Fruit fly (Drosophila melanogaster): ENCODE measurements around the gene cona.

dm6 chr3R:18355781-18356180 is 29.8 kb upstream of the cona start:
- no peak for TF ChIP-seq Hr96 (GFP tag; optimal IDR thresholded peaks at IDR 0.05)
- TF ChIP-seq CG33017 (tag; optimal IDR thresholded peaks at IDR 0.05): no peak
- TF ChIP-seq CG14711 (tag; optimal IDR thresholded peaks at IDR 0.05): no peak
- no peak for TF ChIP-seq CG1620 (GFP tag; optimal IDR thresholded peaks at IDR 0.05)
- TF ChIP-seq CG12768 (GFP tag; optimal IDR thresholded peaks at IDR 0.05): no peak

Measured in whole organism, adult.